Fruit fly (Drosophila melanogaster) S2 (cell line): ENCODE measurements around the gene shakB.

Source experiments
- CG8478 ChIP-seq: fragments of >200 bp; optimal IDR thresholded peaks from 2 replicates; lab custom pipeline; 2018
- CTCF ChIP-seq, 2 experiments: fragments of >200 bp; optimal IDR thresholded peaks; 2 replicates each; lab custom pipeline; 2018

DNA sequence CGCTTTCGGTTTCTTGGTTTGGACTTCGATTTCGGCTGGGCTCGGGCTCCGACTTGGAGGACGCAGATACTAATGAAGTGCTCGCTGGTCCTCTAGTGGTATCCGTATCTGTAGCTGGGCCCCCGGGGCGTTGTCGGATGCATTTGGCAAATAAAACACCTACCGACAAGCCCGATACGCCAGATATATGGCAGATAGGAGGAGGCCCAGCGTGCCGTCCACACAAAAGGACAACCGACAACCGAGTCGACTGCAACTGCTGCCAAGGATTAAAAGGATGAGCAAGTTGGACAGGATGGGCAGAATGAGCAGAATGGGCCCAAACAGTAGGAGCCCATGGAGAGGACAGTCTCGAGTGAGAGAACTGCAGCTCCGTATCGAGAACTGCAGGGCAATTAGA is 187.3 kb downstream of the shakB start:
- TF ChIP-seq CTCF (optimal IDR thresholded peaks at IDR 0.05; lab: Kevin White, UChicago) (no peak), CG8478 (lab: Kevin White, UChicago) (no peak)
